Worm (Caenorhabditis elegans) whole organism, L4/young adult: ENCODE data around the gene C17H11.2.

Source experiments
- W03F9.2 ChIP-seq: fragments of 150-350 bp; optimal IDR thresholded peaks from 2 replicates; lab custom pipeline; 2014; ENCODE audit warnings: missing biosample characterization, missing genetic modification characterization
- dao-5 ChIP-seq: sonication (generic microtip); optimal IDR thresholded peaks from 2 replicates; lab custom pipeline; 2016; ENCODE audit warnings: missing genotype, missing genetic modification characterization, moderate library complexity, missing compliant biosample characterization

DNA sequence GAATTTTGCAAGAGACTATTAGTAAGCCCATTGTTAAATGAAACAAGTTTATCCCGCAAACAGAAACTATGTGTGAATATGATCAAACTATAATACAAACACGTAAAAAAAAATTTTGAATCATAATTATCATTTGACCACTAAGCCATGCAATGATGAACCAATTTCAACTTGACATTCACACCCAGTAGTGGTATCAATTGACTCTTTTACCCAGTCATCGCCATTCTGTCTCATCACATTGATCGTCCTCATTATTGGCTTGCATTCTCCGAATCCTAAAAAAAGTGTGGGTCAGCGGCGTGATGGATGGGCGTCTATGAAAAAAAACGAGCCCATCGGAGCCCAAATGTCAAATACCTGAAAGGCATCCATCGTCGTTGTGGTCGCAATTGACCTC lies 49.4 kb upstream of the C17H11.2 start:
- no peak for TF ChIP-seq W03F9.2 (tag; lab: Kevin White, UChicago)
- TF ChIP-seq dao-5 (tag; lab: Kevin White, UChicago) = no peak
